Fruit fly (Drosophila melanogaster): ENCODE data around the gene Ugt35D1.

Gene Ugt35D1

DNA sequence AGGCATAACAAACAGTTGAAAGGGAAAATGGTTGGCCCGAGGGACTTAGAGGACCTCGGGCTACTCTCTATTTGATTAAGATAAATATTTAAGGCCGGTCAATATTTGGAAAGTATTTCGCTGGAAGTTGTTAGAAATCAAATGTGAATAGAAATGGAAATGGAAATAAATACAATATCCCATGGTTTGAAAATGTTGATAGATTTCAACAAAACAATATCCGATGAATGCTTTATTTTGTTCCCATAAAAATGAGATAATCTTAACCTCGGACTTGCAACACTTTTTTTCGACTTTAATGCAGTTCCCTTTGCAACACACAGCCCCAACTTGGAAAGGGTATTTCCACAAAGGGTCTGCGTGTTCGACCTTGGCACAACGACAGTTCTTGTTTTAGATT lies 26.1 kb downstream of the Ugt35D1 start:
- no peak for TF ChIP-seq CG9139 (GFP tag; optimal IDR thresholded peaks at IDR 0.05)
- TF ChIP-seq CG8319 (GFP tag; optimal IDR thresholded peaks at IDR 0.05), result no peak
- TF ChIP-seq Eip78C (GFP tag), result peak; percentile 38
- no peak for TF ChIP-seq Lpt (GFP tag; optimal IDR thresholded peaks at IDR 0.05)
- TF ChIP-seq CG6854 (GFP tag; optimal IDR thresholded peaks at IDR 0.05), result no peak
- no peak for TF ChIP-seq Eip75B (GFP tag; optimal IDR thresholded peaks at IDR 0.05)
- TF ChIP-seq svp (GFP tag), result peak; percentile 28

- no peak for TF ChIP-seq CG9139 (GFP tag; optimal IDR thresholded peaks at IDR 0.05)
- TF ChIP-seq CG6792 (GFP tag; optimal IDR thresholded peaks at IDR 0.05), result no peak
- no peak for TF ChIP-seq CG8119 (GFP tag; IDR thresholded peaks at IDR 0.05)
- no peak for TF ChIP-seq Eip78C (GFP tag)
- no peak for TF ChIP-seq CG4318 (GFP tag; optimal IDR thresholded peaks at IDR 0.05)
- no peak for TF ChIP-seq CG6854 (GFP tag; optimal IDR thresholded peaks at IDR 0.05)
- no peak for TF ChIP-seq fd85E (GFP tag; optimal IDR thresholded peaks at IDR 0.05)
- no peak for TF ChIP-seq CG16779 (tag; optimal IDR thresholded peaks at IDR 0.05)
- TF ChIP-seq Sox15 (GFP tag; optimal IDR thresholded peaks at IDR 0.05), result no peak
- no peak for TF ChIP-seq Gug (GFP tag; IDR thresholded peaks at IDR 0.05)
- TF ChIP-seq vri (GFP tag; optimal IDR thresholded peaks at IDR 0.05), result no peak
- TF ChIP-seq CG8319 (GFP tag; optimal IDR thresholded peaks at IDR 0.05), result no peak
- TF ChIP-seq Ets21C (GFP tag; optimal IDR thresholded peaks at IDR 0.05), result no peak
- no peak for TF ChIP-seq CG7368 (GFP tag; optimal IDR thresholded peaks at IDR 0.05)
- TF ChIP-seq CG34406 (GFP tag; optimal IDR thresholded peaks at IDR 0.05), result no peak
- TF ChIP-seq CG8632 (GFP tag; optimal IDR thresholded peaks at IDR 0.05), result no peak
Measured at dm6 chr3R:31363615-31364014, 31.5 kb downstream of the Ugt35D1 start.

DNA sequence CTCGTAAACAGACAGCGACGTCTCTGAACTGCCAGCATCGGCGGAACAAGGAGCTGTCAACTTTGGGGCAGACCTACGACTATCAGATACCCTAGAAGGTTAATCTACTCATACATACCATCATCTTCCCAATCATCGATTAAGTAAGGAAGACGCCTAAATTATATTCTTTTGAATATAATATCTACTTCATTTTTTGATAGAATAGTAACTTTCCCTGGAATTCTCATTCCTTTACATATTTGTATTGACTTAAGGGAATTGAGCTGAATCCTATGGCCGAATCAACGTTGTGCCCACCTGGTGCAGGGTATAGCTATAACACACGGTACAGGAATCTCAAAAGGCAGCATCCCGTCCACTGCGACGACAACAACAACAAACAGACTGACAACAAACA lies 48.4 kb downstream of the Ugt35D1 start:
- TF ChIP-seq Sox15 (GFP tag; optimal IDR thresholded peaks at IDR 0.05), result no peak
- TF ChIP-seq cyc (GFP tag; optimal IDR thresholded peaks at IDR 0.05), result peak; percentile 15
- TF ChIP-seq Eip75B (GFP tag; optimal IDR thresholded peaks at IDR 0.05), result peak; percentile 29
- no peak for TF ChIP-seq acj6 (GFP tag; optimal IDR thresholded peaks at IDR 0.05)
- no peak for TF ChIP-seq Blimp-1 (GFP tag; optimal IDR thresholded peaks at IDR 0.05)
- no peak for TF ChIP-seq CG6276 (GFP tag; optimal IDR thresholded peaks at IDR 0.05)
- TF ChIP-seq CG3919 (GFP tag; optimal IDR thresholded peaks at IDR 0.05), result peak; percentile 27
- no peak for TF ChIP-seq eg (GFP tag; IDR thresholded peaks at IDR 0.05)
- no peak for TF ChIP-seq fkh (GFP tag; optimal IDR thresholded peaks at IDR 0.05)
- TF ChIP-seq OdsH (GFP tag; optimal IDR thresholded peaks at IDR 0.05), result no peak
- TF ChIP-seq ss (GFP tag; optimal IDR thresholded peaks at IDR 0.05), result no peak
- peak; percentile 7 for TF ChIP-seq achi (GFP tag; optimal IDR thresholded peaks at IDR 0.05)
- TF ChIP-seq CG10669 (GFP tag; optimal IDR thresholded peaks at IDR 0.05), result peak; percentile 15
- peak; percentile 39 for TF ChIP-seq CG6792 (GFP tag; optimal IDR thresholded peaks at IDR 0.05)
- TF ChIP-seq CG8119 (GFP tag; IDR thresholded peaks at IDR 0.05), result 0 out of 3 replicates have a peak, but pooled peaks have one; percentile 20
- TF ChIP-seq CG32006 (GFP tag; optimal IDR thresholded peaks at IDR 0.05), result peak; percentile 40
- peak; percentile 24 for TF ChIP-seq Lpt (GFP tag; optimal IDR thresholded peaks at IDR 0.05)
- TF ChIP-seq CG10631 (GFP tag; optimal IDR thresholded peaks at IDR 0.05), result peak; percentile 17
- TF ChIP-seq salr (GFP tag; optimal IDR thresholded peaks at IDR 0.05), result no peak
- no peak for TF ChIP-seq dac (GFP tag; optimal IDR thresholded peaks at IDR 0.05)
- peak; percentile 71 for TF ChIP-seq Eip78C (GFP tag)
- peak; percentile 7 for TF ChIP-seq topi (GFP tag; optimal IDR thresholded peaks at IDR 0.05)
- no peak; the same call in 1 of the 2 replicates for TF ChIP-seq CG15336 (GFP tag; IDR thresholded peaks at IDR 0.05)
- peak; percentile 17 for TF ChIP-seq Met (GFP tag; optimal IDR thresholded peaks at IDR 0.05)
- peak; percentile 19 for TF ChIP-seq esn (GFP tag; optimal IDR thresholded peaks at IDR 0.05)
- TF ChIP-seq CG16779 (tag; optimal IDR thresholded peaks at IDR 0.05), result no peak
- TF ChIP-seq CG31627 (GFP tag; optimal IDR thresholded peaks at IDR 0.05), result no peak
- peak; percentile 56 for TF ChIP-seq svp (GFP tag)
- no peak for TF ChIP-seq CG4318 (GFP tag; optimal IDR thresholded peaks at IDR 0.05)
- no peak for TF ChIP-seq Smox (GFP tag; optimal IDR thresholded peaks at IDR 0.05)
- peak; percentile 11 for TF ChIP-seq CG7368 (GFP tag; optimal IDR thresholded peaks at IDR 0.05)
- TF ChIP-seq fd59A (GFP tag; optimal IDR thresholded peaks at IDR 0.05), result no peak
- TF ChIP-seq pdm3 (GFP tag; optimal IDR thresholded peaks at IDR 0.05), result peak; percentile 8
- peak; percentile 2 for TF ChIP-seq Hr39 (GFP tag; optimal IDR thresholded peaks at IDR 0.05)
- TF ChIP-seq Ets96B (tag; optimal IDR thresholded peaks at IDR 0.05), result peak; percentile 36
- no peak for TF ChIP-seq net (GFP tag; optimal IDR thresholded peaks at IDR 0.05)
